Fruit fly (Drosophila melanogaster): ENCODE measurements around the gene Zip71B.
A peak's percentile ranks its signal among the peaks of the same experiment; 100 is the strongest.

The Zip71B gene

DNA sequence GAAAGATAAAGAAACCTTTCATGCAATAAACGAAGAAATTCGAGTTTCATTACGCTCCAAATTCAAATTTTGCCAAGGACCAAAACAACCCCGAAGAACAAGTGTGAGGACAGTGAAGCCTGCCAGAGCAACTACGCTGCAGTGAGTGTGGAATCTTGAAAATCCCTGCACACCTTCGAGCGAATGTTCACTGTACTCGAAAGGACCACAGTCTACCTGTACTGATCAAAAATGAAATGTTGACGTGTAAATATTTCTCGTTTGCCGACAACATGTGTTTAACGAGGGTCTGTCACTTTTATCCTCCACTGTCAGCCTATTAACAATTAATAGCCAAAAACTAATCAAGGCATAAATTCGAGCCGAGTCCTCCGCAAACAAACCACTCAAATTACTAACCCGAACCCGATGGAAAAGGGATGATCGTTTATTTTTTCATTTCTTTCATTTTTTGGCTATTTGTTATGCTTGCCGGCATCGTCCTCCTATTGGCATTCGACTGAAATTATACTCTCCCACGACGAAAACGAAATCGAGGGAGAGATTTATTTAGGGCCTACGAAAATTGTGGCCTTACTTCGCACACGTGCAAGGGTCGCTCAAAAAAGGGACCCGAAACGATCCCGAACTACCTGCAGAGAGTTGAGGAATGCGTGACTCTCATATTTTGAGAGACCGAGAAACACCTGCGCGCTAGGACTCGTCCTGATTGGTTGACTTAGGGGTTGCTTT, 20.0 kb upstream of the Zip71B start (continued):
- TF ChIP-seq zen2 (GFP tag; IDR thresholded peaks at IDR 0.05; ENCODE audit: partially characterized antibody) (no peak), trem (tag; optimal IDR thresholded peaks at IDR 0.05) (peak; percentile 11), oc (tag; optimal IDR thresholded peaks at IDR 0.05) (peak; percentile 18), gro (GFP tag; optimal IDR thresholded peaks at IDR 0.05) (no peak), CG10959 (GFP tag; IDR thresholded peaks at IDR 0.05) (peak; percentile 48; the same call in 1 of the 2 replicates), seq (GFP tag; IDR thresholded peaks at IDR 0.05) (no peak), CG10267 (tag; optimal IDR thresholded peaks at IDR 0.05) (peak; percentile 6), pzg (GFP tag; optimal IDR thresholded peaks at IDR 0.05) (no peak), CG4730 (GFP tag; IDR thresholded peaks at IDR 0.05) (no peak), CG33557 (GFP tag; optimal IDR thresholded peaks at IDR 0.05) (peak; percentile 55), CG30020 (tag; optimal IDR thresholded peaks at IDR 0.05) (no peak), emc (GFP tag; optimal IDR thresholded peaks at IDR 0.05) (no peak), crol (GFP tag; IDR thresholded peaks at IDR 0.05) (no peak), nerfin-1 (tag; optimal IDR thresholded peaks at IDR 0.05) (peak; percentile 63), CG2712 (tag; optimal IDR thresholded peaks at IDR 0.05) (peak; percentile 16), MBD-R2 (GFP tag; IDR thresholded peaks at IDR 0.05) (no peak), trh (GFP tag; optimal IDR thresholded peaks at IDR 0.05) (no peak), CG31224 (GFP tag; IDR thresholded peaks at IDR 0.05) (no peak), kni (GFP tag; optimal IDR thresholded peaks at IDR 0.05) (peak; percentile 86), Hmx (GFP tag; optimal IDR thresholded peaks at IDR 0.05) (no peak), CG2202 (tag; optimal IDR thresholded peaks at IDR 0.05) (peak; percentile 18), Adf1 (GFP tag; IDR thresholded peaks at IDR 0.05) (no peak), Rx (GFP tag; IDR thresholded peaks at IDR 0.05) (no peak), dmrt11E (tag; optimal IDR thresholded peaks at IDR 0.05) (peak; percentile 76), prd (optimal IDR thresholded peaks at IDR 0.05) (no peak), prd (GFP tag; IDR thresholded peaks at IDR 0.05) (peak; percentile 62; the same call in 2 of the 3 replicates), CG6272 (GFP tag; IDR thresholded peaks at IDR 0.05) (no peak), CG15696 (tag; optimal IDR thresholded peaks at IDR 0.05) (peak; percentile 88), CG16815 (GFP tag; optimal IDR thresholded peaks at IDR 0.05) (peak; percentile 49), pros (GFP tag; optimal IDR thresholded peaks at IDR 0.05) (peak; percentile 58), YL-1 (GFP tag; optimal IDR thresholded peaks at IDR 0.05) (no peak), chn (GFP tag; optimal IDR thresholded peaks at IDR 0.05) (peak; percentile 20), CG5180 (GFP tag; optimal IDR thresholded peaks at IDR 0.05) (no peak), CG8924 (tag; optimal IDR thresholded peaks at IDR 0.05) (peak; percentile 21), CG30431 (GFP tag; optimal IDR thresholded peaks at IDR 0.05) (peak; percentile 33), BtbVII (GFP tag; optimal IDR thresholded peaks at IDR 0.05) (no peak), CG31441 (GFP tag; IDR thresholded peaks at IDR 0.05) (no peak), Abd-B (GFP tag; optimal IDR thresholded peaks at IDR 0.05) (no peak), Kr (GFP tag; optimal IDR thresholded peaks at IDR 0.05) (peak; percentile 85), tll (GFP tag; optimal IDR thresholded peaks at IDR 0.05) (peak in 1 of 2 experiments; percentile 89), chif (GFP tag; optimal IDR thresholded peaks at IDR 0.05) (peak in 1 of 2 experiments; percentile 65), CG7372 (GFP tag; IDR thresholded peaks at IDR 0.05) (no peak), zf30C (GFP tag; optimal IDR thresholded peaks at IDR 0.05) (no peak), cwo (GFP tag; optimal IDR thresholded peaks at IDR 0.05) (no peak), shn (GFP tag; optimal IDR thresholded peaks at IDR 0.05) (peak; percentile 35), Fer3 (tag; optimal IDR thresholded peaks at IDR 0.05) (no peak), E2f2 (GFP tag; IDR thresholded peaks at IDR 0.05) (no peak), CG15479 (GFP tag; optimal IDR thresholded peaks at IDR 0.05) (peak; percentile 92), pum (GFP tag; optimal IDR thresholded peaks at IDR 0.05) (peak; percentile 11)
